Worm (Caenorhabditis elegans) whole organism, L4 larva: Measurements from ENCODE around the gene K03B4.6.

ENCODE experiments used
- aly-2 ChIP-seq: sonication (generic microtip); optimal IDR thresholded peaks from 2 replicates; lab custom pipeline; 2018; ENCODE audit warnings: missing biosample characterization, missing genetic modification characterization
- nhr-11 ChIP-seq: fragments of 150-350 bp; optimal IDR thresholded peaks from 2 replicates; lab custom pipeline; 2014; ENCODE audit warnings: missing biosample characterization, missing genetic modification characterization
- pha-4 ChIP-seq, 2 experiments: fragments of 150-350 bp in 1 of 2; fragments of 200-800 bp in 1 of 2; sonication (Bioruptor generic) in 1 of 2; IDR thresholded peaks in 1 of 2; optimal IDR thresholded peaks in 1 of 2; 2 replicates each; pipeline versions ENCODE4 v1.3.6 to Lab custom; 2014 to 2022; ENCODE audit warnings: missing genetic modification characterization in 2 of 2, missing genetic modification reagents in 2 of 2, missing biosample characterization in 1 of 2, missing compliant biosample characterization in 1 of 2

ce11 chrV:4707646-4708045, 31.7 kb upstream of the K03B4.6 start:
- no peak for TF ChIP-seq pha-4 (GFP tag; IDR thresholded peaks at IDR 0.05; lab: Robert Waterston, UW)
- no peak for TF ChIP-seq pha-4 (tag; optimal IDR thresholded peaks at IDR 0.05; lab: Kevin White, UChicago)
- TF ChIP-seq aly-2 (tag; lab: Kevin White, UChicago), result no peak
- no peak for TF ChIP-seq nhr-11 (tag; lab: Kevin White, UChicago)
